Worm (Caenorhabditis elegans) whole organism, L4 larva: ENCODE data around the gene C02B4.3.

Experiments
- egl-27 ChIP-seq: sonication (generic microtip); optimal IDR thresholded peaks from 3 replicates; lab custom pipeline; 2017; ENCODE audit warnings: missing biosample characterization, missing genetic modification reagents, missing genetic modification characterization
- lin-1 ChIP-seq: fragments of 200-800 bp; sonication (Bioruptor generic); IDR thresholded peaks from 2 replicates; pipeline ENCODE4 v1.3.6; 2022; ENCODE audit warnings: missing genetic modification reagents, missing genetic modification characterization, missing compliant biosample characterization
- lin-29 ChIP-seq: fragments of 200-800 bp; sonication (Bioruptor generic); IDR thresholded peaks from 2 replicates; pipeline ENCODE4 v1.3.6; 2022; ENCODE audit warnings: missing genetic modification reagents, missing genetic modification characterization, missing compliant biosample characterization
- lsy-2 ChIP-seq, 2 experiments: fragments of 150-350 bp in 1 of 2; sonication (generic microtip) in 1 of 2; optimal IDR thresholded peaks; 2 replicates each; lab custom pipeline; 2014 to 2017; ENCODE audit warnings: missing biosample characterization in 2 of 2, missing genetic modification characterization in 2 of 2
- nhr-25 ChIP-seq: sonication (generic microtip); optimal IDR thresholded peaks from 2 replicates; lab custom pipeline; 2017; ENCODE audit warnings: missing genetic modification characterization, mild to moderate bottlenecking, missing compliant biosample characterization, antibody characterized with exemption, moderate library complexity, borderline replicate concordance; ENCODE audit not compliant: insufficient read depth
- nhr-28 ChIP-seq: fragments of 150-350 bp; optimal IDR thresholded peaks from 2 replicates; lab custom pipeline; 2014; ENCODE audit warnings: missing biosample characterization, missing genetic modification characterization
- pha-4 ChIP-seq, 2 experiments: fragments of 150-350 bp in 1 of 2; fragments of 200-800 bp in 1 of 2; sonication (Bioruptor generic) in 1 of 2; IDR thresholded peaks in 1 of 2; optimal IDR thresholded peaks in 1 of 2; 2 replicates each; pipeline versions ENCODE4 v1.3.6 to Lab custom; 2014 to 2022; ENCODE audit warnings: missing genetic modification characterization in 2 of 2, missing genetic modification reagents in 2 of 2, missing biosample characterization in 1 of 2, missing compliant biosample characterization in 1 of 2
- pqm-1 ChIP-seq: sonication (generic microtip); optimal IDR thresholded peaks from 2 replicates; lab custom pipeline; 2017; ENCODE audit warnings: missing biosample characterization, missing genetic modification characterization

DNA sequence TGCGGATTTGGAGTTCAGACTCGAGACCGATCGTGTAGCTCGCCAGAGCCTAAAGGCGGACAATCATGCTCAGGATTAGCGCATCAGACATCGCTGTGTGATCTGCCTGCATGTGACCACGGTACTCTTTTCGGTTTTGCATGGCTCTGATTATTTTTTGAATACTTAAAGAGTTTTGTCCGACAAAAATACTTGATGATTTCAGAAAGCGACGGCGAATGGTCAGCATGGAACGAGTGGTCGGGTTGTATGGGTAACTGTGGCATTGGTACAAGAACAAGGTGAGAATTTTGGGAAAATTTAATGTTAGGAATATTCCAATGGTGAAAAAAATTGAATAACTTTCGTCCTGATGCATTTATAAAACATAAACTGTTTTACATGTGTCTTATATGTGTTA, 27.8 kb upstream of the C02B4.3 start:
- TF ChIP-seq pha-4 (GFP tag; IDR thresholded peaks at IDR 0.05; lab: Robert Waterston, UW): no peak
- TF ChIP-seq pha-4 (tag; optimal IDR thresholded peaks at IDR 0.05; lab: Kevin White, UChicago): no peak
- no peak for TF ChIP-seq pqm-1 (tag; lab: Kevin White, UChicago)
- TF ChIP-seq lin-1: no peak
- TF ChIP-seq lsy-2 (tag; optimal IDR thresholded peaks at IDR 0.05; lab: Kevin White, UChicago): no peak
- TF ChIP-seq egl-27 (tag; lab: Kevin White, UChicago): no peak
- TF ChIP-seq nhr-28 (tag; lab: Kevin White, UChicago): no peak
- TF ChIP-seq nhr-25: no peak
- no peak for TF ChIP-seq lin-29 (GFP tag; lab: Robert Waterston, UW)
